Worm (Caenorhabditis elegans) whole organism, L3 larva: Measurements from ENCODE around the gene T19D12.9.

ENCODE experiments used
- unc-39 ChIP-seq: sonication (generic microtip); optimal IDR thresholded peaks from 4 replicates; lab custom pipeline; 2017; ENCODE audit warnings: missing biosample characterization, missing genetic modification characterization
- ztf-4 ChIP-seq: fragments of 150-350 bp; optimal IDR thresholded peaks from 2 replicates; lab custom pipeline; 2014; ENCODE audit warnings: missing biosample characterization, missing genetic modification characterization

DNA sequence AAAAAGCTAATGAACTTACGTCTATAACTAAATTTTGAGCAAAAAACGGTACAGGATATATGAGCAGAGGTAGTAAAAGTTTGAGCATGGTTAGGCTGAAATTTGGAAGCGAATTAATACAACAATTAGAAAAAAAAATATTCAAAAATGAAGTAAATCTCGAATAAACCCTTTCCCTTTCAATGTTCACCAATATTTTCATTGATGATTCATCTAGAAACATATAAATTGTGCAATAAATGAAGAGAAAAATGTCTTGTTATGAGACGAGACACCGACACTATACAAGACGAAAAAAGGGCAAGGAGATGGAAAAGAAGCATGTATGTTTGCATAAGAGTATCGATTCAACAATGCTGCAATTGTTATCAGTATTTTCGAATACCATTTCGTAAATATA lies 28.9 kb downstream of the T19D12.9 start, which contains the start of gene F54H5.14:
- TF ChIP-seq ztf-4 (tag; lab: Kevin White, UChicago), result no peak
- no peak for TF ChIP-seq unc-39 (tag; lab: Kevin White, UChicago)
